Fruit fly (Drosophila melanogaster): ENCODE results near the gene CG32199.

DNA sequence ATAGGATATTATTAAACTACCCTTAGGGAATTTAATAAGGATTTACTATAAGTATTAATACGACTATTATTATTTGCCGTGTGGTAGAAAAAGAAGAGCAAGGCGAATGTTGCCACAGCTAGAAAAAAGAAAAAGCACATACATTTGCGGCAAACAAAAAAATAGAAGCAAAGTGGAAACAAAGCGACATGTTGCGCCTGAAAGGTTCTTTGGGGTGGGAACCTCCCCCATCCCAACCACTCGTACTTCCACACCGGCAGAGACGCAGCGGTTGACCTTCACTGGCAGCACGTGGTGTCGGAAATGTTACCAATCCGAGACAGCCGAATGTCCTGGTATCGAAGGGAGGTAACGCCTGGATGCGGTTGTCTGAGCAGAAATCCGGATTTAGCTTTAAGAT is 25.6 kb downstream of the CG32199 start:
- TF ChIP-seq CTCF (optimal IDR thresholded peaks at IDR 0.05) (no peak), CG8478 (optimal IDR thresholded peaks at IDR 0.05) (no peak)
